Worm (Caenorhabditis elegans) whole organism, L1 larva: ENCODE data around the gene lgc-31.

Experiments
- C04F5.9 ChIP-seq: sonication (generic microtip); optimal IDR thresholded peaks from 2 replicates; lab custom pipeline; 2016; ENCODE audit warnings: missing genetic modification characterization, missing compliant biosample characterization
- C34B4.2 ChIP-seq: sonication (generic microtip); optimal IDR thresholded peaks from 2 replicates; lab custom pipeline; 2017; ENCODE audit warnings: mild to moderate bottlenecking, missing genetic modification characterization, missing compliant biosample characterization
- F16B12.6 ChIP-seq: fragments of 150-350 bp; optimal IDR thresholded peaks from 2 replicates; lab custom pipeline; 2014; ENCODE audit warnings: missing biosample characterization, missing genetic modification characterization
- Y116A8C.19 ChIP-seq: sonication (generic microtip); optimal IDR thresholded peaks from 2 replicates; lab custom pipeline; 2016; ENCODE audit warnings: missing compliant biosample characterization, missing genetic modification characterization, borderline replicate concordance
- aha-1 ChIP-seq: fragments of 150-350 bp; optimal IDR thresholded peaks from 2 replicates; lab custom pipeline; 2014; ENCODE audit warnings: missing biosample characterization, missing genetic modification characterization
- blmp-1 ChIP-seq: fragments of 150-350 bp; optimal IDR thresholded peaks from 2 replicates; lab custom pipeline; 2014; ENCODE audit warnings: missing biosample characterization, missing genetic modification characterization
- ceh-63 ChIP-seq: fragments of 200-800 bp; sonication (Bioruptor generic); optimal IDR thresholded peaks from 2 replicates; lab custom pipeline; 2018; ENCODE audit warnings: mild to moderate bottlenecking, missing genetic modification characterization, missing compliant biosample characterization
- ceh-8 ChIP-seq: fragments of 200-800 bp; sonication (Bioruptor generic); optimal IDR thresholded peaks from 2 replicates; lab custom pipeline; 2018; ENCODE audit warnings: mild to moderate bottlenecking, missing genetic modification characterization, moderate library complexity, missing compliant biosample characterization
- efl-1 ChIP-seq, 4 experiments: fragments of 150-350 bp; optimal IDR thresholded peaks in 3 of 4; peaks in 1 of 4; 1 replicate in 1 of 4; 2 replicates in 3 of 4; lab custom pipeline; 2014; ENCODE audit warnings: missing biosample characterization in 2 of 4, missing genetic modification characterization in 2 of 4, missing genetic modification reagents in 2 of 4
- efl-3 ChIP-seq: fragments of 200-800 bp; sonication (Bioruptor generic); optimal IDR thresholded peaks from 2 replicates; lab custom pipeline; 2018; ENCODE audit warnings: mild to moderate bottlenecking, missing genetic modification characterization, missing compliant biosample characterization
- egl-27 ChIP-seq, 2 experiments: fragments of 150-350 bp in 1 of 2; sonication (generic microtip); optimal IDR thresholded peaks; 3 replicates each; lab custom pipeline; 2017 to 2018; ENCODE audit warnings: missing biosample characterization in 2 of 2, missing genetic modification characterization in 2 of 2, missing genetic modification reagents in 2 of 2
- ets-5 ChIP-seq: fragments of 200-800 bp; sonication (Bioruptor generic); IDR thresholded peaks from 2 replicates; pipeline ENCODE4 v1.3.6; 2022; ENCODE audit warnings: missing genetic modification characterization, missing compliant biosample characterization
- fkh-10 ChIP-seq: sonication (generic microtip); optimal IDR thresholded peaks from 2 replicates; lab custom pipeline; 2017; ENCODE audit warnings: missing biosample characterization, missing genetic modification reagents, missing genetic modification characterization
- fkh-4 ChIP-seq: sonication (generic microtip); optimal IDR thresholded peaks from 2 replicates; lab custom pipeline; 2016; ENCODE audit warnings: missing compliant biosample characterization, missing genetic modification characterization, borderline replicate concordance
- fkh-8 ChIP-seq: sonication (generic microtip); optimal IDR thresholded peaks from 2 replicates; lab custom pipeline; 2016; ENCODE audit warnings: mild to moderate bottlenecking, missing genetic modification characterization, missing compliant biosample characterization
- fos-1 ChIP-seq: fragments of 150-350 bp; optimal IDR thresholded peaks from 2 replicates; lab custom pipeline; 2014; ENCODE audit warnings: missing biosample characterization, missing genetic modification characterization
- hlh-17 ChIP-seq: fragments of 200-800 bp; sonication (Bioruptor generic); optimal IDR thresholded peaks from 2 replicates; lab custom pipeline; 2018; ENCODE audit warnings: missing genetic modification characterization, mild to moderate bottlenecking, missing compliant biosample characterization, moderate library complexity, borderline replicate concordance
- hpl-2 ChIP-seq: fragments of 150-350 bp; optimal IDR thresholded peaks from 2 replicates; lab custom pipeline; 2014; ENCODE audit warnings: missing biosample characterization, missing genetic modification reagents, missing genetic modification characterization
- isw-1 ChIP-seq: fragments of 200-800 bp; sonication (Bioruptor generic); IDR thresholded peaks from 2 replicates; pipeline ENCODE4 v1.3.6; 2022; ENCODE audit warnings: missing genetic modification characterization, missing compliant biosample characterization
- lin-13 ChIP-seq: fragments of 150-350 bp; optimal IDR thresholded peaks from 2 replicates; lab custom pipeline; 2014; ENCODE audit warnings: missing biosample characterization, missing genetic modification reagents, missing genetic modification characterization
- lin-35 ChIP-seq, 2 experiments: fragments of 150-350 bp; optimal IDR thresholded peaks; 2 replicates each; lab custom pipeline; 2014; ENCODE audit warnings: missing biosample characterization in 2 of 2, missing genetic modification characterization in 2 of 2, missing genetic modification reagents in 2 of 2
- mab-9 ChIP-seq: fragments of 200-800 bp; sonication (Bioruptor generic); IDR thresholded peaks from 2 replicates; pipeline ENCODE4 v1.3.6; 2022; ENCODE audit warnings: missing genetic modification reagents, missing genetic modification characterization, missing compliant biosample characterization
- mdl-1 ChIP-seq, 2 experiments: fragments of 150-350 bp; optimal IDR thresholded peaks; 2 replicates each; lab custom pipeline; 2014 to 2017; ENCODE audit warnings: missing biosample characterization in 2 of 2, missing genetic modification characterization in 2 of 2, inconsistent platforms in 1 of 2
- mef-2 ChIP-seq: fragments of 150-350 bp; optimal IDR thresholded peaks from 2 replicates; lab custom pipeline; 2014; ENCODE audit warnings: missing biosample characterization, missing genetic modification characterization
- mep-1 ChIP-seq: fragments of 150-350 bp; optimal IDR thresholded peaks from 2 replicates; lab custom pipeline; 2014; ENCODE audit warnings: missing biosample characterization, missing genetic modification characterization
- nhr-11 ChIP-seq: fragments of 150-350 bp; optimal IDR thresholded peaks from 2 replicates; lab custom pipeline; 2014; ENCODE audit warnings: missing biosample characterization, missing genetic modification characterization
- nhr-12 ChIP-seq: sonication (generic microtip); optimal IDR thresholded peaks from 2 replicates; lab custom pipeline; 2017; ENCODE audit warnings: missing biosample characterization, missing genetic modification characterization
- nhr-237 ChIP-seq: fragments of 150-350 bp; optimal IDR thresholded peaks from 2 replicates; lab custom pipeline; 2014; ENCODE audit warnings: missing biosample characterization, missing genetic modification characterization
- nhr-28 ChIP-seq: fragments of 150-350 bp; optimal IDR thresholded peaks from 2 replicates; lab custom pipeline; 2014; ENCODE audit warnings: missing biosample characterization, missing genetic modification characterization
- nhr-47 ChIP-seq: sonication (generic microtip); optimal IDR thresholded peaks from 2 replicates; lab custom pipeline; 2016; ENCODE audit warnings: mild to moderate bottlenecking, missing genetic modification characterization, moderate library complexity, missing compliant biosample characterization
- nhr-71 ChIP-seq: sonication (generic microtip); optimal IDR thresholded peaks from 2 replicates; lab custom pipeline; 2016; ENCODE audit warnings: mild to moderate bottlenecking, missing genetic modification characterization, moderate library complexity, missing compliant biosample characterization
- nhr-76 ChIP-seq: sonication (generic microtip); optimal IDR thresholded peaks from 2 replicates; lab custom pipeline; 2017; ENCODE audit warnings: missing biosample characterization, missing genetic modification characterization
- nhr-84 ChIP-seq: sonication (generic microtip); optimal IDR thresholded peaks from 2 replicates; lab custom pipeline; 2017; ENCODE audit warnings: missing biosample characterization, missing genetic modification characterization
- nhr-90 ChIP-seq: sonication (generic microtip); optimal IDR thresholded peaks from 2 replicates; lab custom pipeline; 2016; ENCODE audit warnings: mild to moderate bottlenecking, missing genetic modification characterization, missing compliant biosample characterization; ENCODE audit not compliant: poor library complexity
- pag-3 ChIP-seq: sonication (generic microtip); optimal IDR thresholded peaks from 2 replicates; lab custom pipeline; 2017; ENCODE audit warnings: missing genetic modification characterization, mild to moderate bottlenecking, missing compliant biosample characterization, antibody characterized with exemption, borderline replicate concordance; ENCODE audit not compliant: insufficient read depth
- pax-3 ChIP-seq: fragments of 200-800 bp; sonication (Bioruptor generic); optimal IDR thresholded peaks from 2 replicates; lab custom pipeline; 2018; ENCODE audit warnings: mild to moderate bottlenecking, missing genetic modification characterization, moderate library complexity, missing compliant biosample characterization
- snpc-4 ChIP-seq: fragments of 150-350 bp; optimal IDR thresholded peaks from 2 replicates; lab custom pipeline; 2014; ENCODE audit warnings: missing biosample characterization, missing genetic modification characterization
- swsn-7 ChIP-seq: sonication (generic microtip); optimal IDR thresholded peaks from 2 replicates; lab custom pipeline; 2016; ENCODE audit warnings: missing genetic modification characterization, missing compliant biosample characterization
- tbx-2 ChIP-seq: sonication (generic microtip); optimal IDR thresholded peaks from 2 replicates; lab custom pipeline; 2016; ENCODE audit warnings: missing genetic modification characterization, missing compliant biosample characterization
- tlp-1 ChIP-seq: fragments of 150-350 bp; optimal IDR thresholded peaks from 2 replicates; lab custom pipeline; 2014; ENCODE audit warnings: missing biosample characterization, missing genetic modification characterization
- unc-130 ChIP-seq: fragments of 150-350 bp; optimal IDR thresholded peaks from 2 replicates; lab custom pipeline; 2017; ENCODE audit warnings: missing biosample characterization, missing genetic modification characterization, inconsistent platforms
- unc-86 ChIP-seq: sonication (generic microtip); optimal IDR thresholded peaks from 2 replicates; lab custom pipeline; 2016; ENCODE audit warnings: missing genetic modification characterization, missing compliant biosample characterization
- unc-98 ChIP-seq: fragments of 200-800 bp; sonication (Bioruptor generic); IDR thresholded peaks from 2 replicates; pipeline ENCODE4 v1.3.6; 2022; ENCODE audit warnings: missing genetic modification characterization, missing compliant biosample characterization

The lgc-31 gene

DNA sequence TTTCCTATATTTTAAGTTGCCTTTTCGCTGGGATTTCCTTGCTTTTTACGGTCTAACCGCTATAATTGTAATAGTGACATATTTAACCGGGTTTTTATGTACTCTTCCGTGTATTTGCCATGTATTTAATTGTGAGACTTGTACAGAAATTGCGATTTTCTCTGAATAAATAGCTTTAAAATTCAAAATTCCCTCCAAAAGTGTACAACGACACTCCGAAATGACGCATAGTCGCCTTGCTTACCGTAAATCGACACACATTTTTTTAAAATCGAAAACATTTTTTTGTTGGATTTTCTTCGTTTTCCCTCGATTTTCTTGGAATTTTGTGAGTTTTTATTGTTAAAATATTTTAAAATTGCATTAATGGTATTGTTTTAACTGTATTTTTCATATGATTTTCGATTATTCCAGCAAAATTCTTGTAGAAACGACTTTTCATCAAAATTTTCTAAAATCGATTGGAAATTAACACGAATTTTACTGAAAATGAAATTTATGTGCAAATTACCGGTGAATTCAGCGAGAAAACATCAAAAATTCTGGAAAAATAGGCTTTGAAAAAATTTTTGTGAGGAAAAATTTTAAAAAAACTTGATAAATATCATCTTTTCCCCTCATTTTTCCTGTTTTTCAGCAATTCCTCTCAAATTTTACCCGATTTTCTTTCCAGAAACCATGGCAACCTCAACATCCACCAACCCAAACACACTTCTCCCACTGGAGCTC is 48.0 kb upstream of the lgc-31 start, which contains the start of gene lsm-5 (continued):
- TF ChIP-seq snpc-4 (tag; lab: Kevin White, UChicago) (peak; percentile 56), unc-86 (tag; lab: Kevin White, UChicago) (peak; percentile 5), fkh-10 (GFP tag; lab: Kevin White, UChicago) (no peak), nhr-11 (no peak), egl-27 (tag; optimal IDR thresholded peaks at IDR 0.05; lab: Kevin White, UChicago) (no peak), nhr-90 (peak; percentile 13), F16B12.6 (tag; lab: Kevin White, UChicago) (peak; percentile 19), swsn-7 (tag; lab: Kevin White, UChicago) (peak; percentile 32), lin-35 (GFP tag; optimal IDR thresholded peaks at IDR 0.05; lab: Kevin White, UChicago) (peak; percentile 95 to 97), aha-1 (tag; lab: Kevin White, UChicago) (no peak), lin-13 (peak; percentile 41), hpl-2 (GFP tag; lab: Kevin White, UChicago) (no peak), nhr-84 (no peak), mef-2 (tag; lab: Kevin White, UChicago) (no peak), mab-9 (no peak), ceh-8 (GFP tag; lab: Kevin White, UChicago) (no peak), fkh-4 (tag; lab: Kevin White, UChicago) (no peak), nhr-237 (tag; lab: Kevin White, UChicago) (no peak), unc-130 (tag; lab: Kevin White, UChicago) (peak; percentile 50), efl-3 (GFP tag; lab: Kevin White, UChicago) (no peak), nhr-47 (peak; percentile 55), ets-5 (no peak), nhr-12 (tag; lab: Kevin White, UChicago) (no peak), Y116A8C.19 (tag; lab: Kevin White, UChicago) (no peak), nhr-76 (tag; lab: Kevin White, UChicago) (no peak), hlh-17 (no peak), C34B4.2 (no peak), nhr-71 (tag; lab: Kevin White, UChicago) (peak; percentile 64), isw-1 (GFP tag; lab: Robert Waterston, UW) (peak; percentile 39), tlp-1 (tag; lab: Kevin White, UChicago) (no peak), pag-3 (tag; lab: Kevin White, UChicago) (no peak), nhr-28 (tag; lab: Kevin White, UChicago) (no peak), ceh-63 (GFP tag; lab: Kevin White, UChicago) (no peak), tbx-2 (tag; lab: Kevin White, UChicago) (peak; percentile 63), fkh-8 (tag; lab: Kevin White, UChicago) (peak; percentile 4), C04F5.9 (no peak), mdl-1 (tag; optimal IDR thresholded peaks at IDR 0.05; lab: Kevin White, UChicago) (peak in 1 of 2 experiments; percentile 26), mep-1 (peak; percentile 50), unc-98 (GFP tag; lab: Robert Waterston, UW) (no peak), blmp-1 (tag; lab: Kevin White, UChicago) (no peak), fos-1 (tag; lab: Kevin White, UChicago) (peak; percentile 11), pax-3 (tag; lab: Kevin White, UChicago) (no peak), efl-1 (optimal IDR thresholded peaks at IDR 0.05; lab: Kevin White, UChicago) (peak; percentile 96 to 97), efl-1 (GFP tag; optimal IDR thresholded peaks at IDR 0.05 in 1 of 2; lab: Kevin White, UChicago) (peak; percentile 95 to 99)
